Worm (Caenorhabditis elegans) whole organism, L4 larva: Measurements from ENCODE around the gene F56H9.6.
A peak's percentile ranks its signal among the peaks of the same experiment; 100 is the strongest.

Experiments used
- F10B5.3 ChIP-seq: sonication (generic microtip); optimal IDR thresholded peaks from 2 replicates; lab custom pipeline; 2016; ENCODE audit warnings: mild to moderate bottlenecking, missing genetic modification characterization, missing compliant biosample characterization
- R02D3.7 ChIP-seq: fragments of 150-350 bp; sonication (generic microtip); optimal IDR thresholded peaks from 3 replicates; lab custom pipeline; 2014; ENCODE audit warnings: missing biosample characterization, missing genetic modification characterization
- ZK546.5 ChIP-seq, 2 experiments: sonication (generic microtip); optimal IDR thresholded peaks; 2 replicates each; lab custom pipeline; 2017; ENCODE audit warnings: missing biosample characterization in 2 of 2, missing genetic modification characterization in 2 of 2
- aha-1 ChIP-seq: fragments of 150-350 bp; peaks from one replicate; lab custom pipeline; 2014; ENCODE audit warnings: missing biosample characterization, missing genetic modification characterization
- ama-1 ChIP-seq: fragments of 150-350 bp; optimal IDR thresholded peaks from 2 replicates; lab custom pipeline; 2014; ENCODE audit warnings: inconsistent platforms, mixed read lengths
- ceh-28 ChIP-seq: fragments of 150-350 bp; optimal IDR thresholded peaks from 2 replicates; lab custom pipeline; 2014; ENCODE audit warnings: missing biosample characterization, missing genetic modification reagents, missing genetic modification characterization
- ceh-32 ChIP-seq: sonication (generic microtip); optimal IDR thresholded peaks from 2 replicates; lab custom pipeline; 2016; ENCODE audit warnings: mild to moderate bottlenecking, missing genetic modification characterization, missing compliant biosample characterization; ENCODE audit not compliant: poor library complexity
- ceh-82 ChIP-seq: sonication (generic microtip); optimal IDR thresholded peaks from 2 replicates; lab custom pipeline; 2017; ENCODE audit warnings: missing biosample characterization, missing genetic modification characterization
- daf-16 ChIP-seq, 3 experiments: sonication (generic microtip); optimal IDR thresholded peaks; 2 replicates each; lab custom pipeline; 2016 to 2017; ENCODE audit warnings: missing genetic modification characterization in 3 of 3, missing genetic modification reagents in 3 of 3, mild to moderate bottlenecking in 2 of 3, missing compliant biosample characterization in 2 of 3, missing biosample characterization in 1 of 3, moderate library complexity in 1 of 3
- daf-8 ChIP-seq: fragments of 200-800 bp; sonication (Bioruptor generic); IDR thresholded peaks from 2 replicates; pipeline ENCODE4 v1.3.6; 2022; ENCODE audit warnings: missing genetic modification characterization, missing compliant biosample characterization
- dmd-8 ChIP-seq: fragments of 200-800 bp; sonication (Bioruptor generic); IDR thresholded peaks from 2 replicates; pipeline ENCODE4 v1.3.6; 2022; ENCODE audit warnings: missing genetic modification characterization, missing compliant biosample characterization
- dve-1 ChIP-seq: sonication (generic microtip); optimal IDR thresholded peaks from 2 replicates; lab custom pipeline; 2017; ENCODE audit warnings: antibody characterized with exemption, mild to moderate bottlenecking, missing genetic modification characterization, missing compliant biosample characterization; ENCODE audit not compliant: insufficient read depth
- egl-27 ChIP-seq: sonication (generic microtip); optimal IDR thresholded peaks from 3 replicates; lab custom pipeline; 2017; ENCODE audit warnings: missing biosample characterization, missing genetic modification reagents, missing genetic modification characterization
- fkh-10 ChIP-seq: fragments of 150-350 bp; optimal IDR thresholded peaks from 2 replicates; lab custom pipeline; 2014; ENCODE audit warnings: missing biosample characterization, missing genetic modification reagents, missing genetic modification characterization
- fos-1 ChIP-seq: fragments of 150-350 bp; optimal IDR thresholded peaks from 2 replicates; lab custom pipeline; 2014; ENCODE audit warnings: missing biosample characterization, missing genetic modification characterization
- gei-8 ChIP-seq: fragments of 200-800 bp; sonication (Bioruptor generic); optimal IDR thresholded peaks from 2 replicates; lab custom pipeline; 2018; ENCODE audit warnings: mild to moderate bottlenecking, missing genetic modification characterization, missing compliant biosample characterization
- hlh-11 ChIP-seq: fragments of 200-800 bp; sonication (Bioruptor generic); optimal IDR thresholded peaks from 2 replicates; lab custom pipeline; 2018; ENCODE audit warnings: mild to moderate bottlenecking, missing genetic modification characterization, missing compliant biosample characterization
- hlh-30 ChIP-seq: sonication (generic microtip); optimal IDR thresholded peaks from 2 replicates; lab custom pipeline; 2017; ENCODE audit warnings: antibody characterized with exemption, mild to moderate bottlenecking, missing genetic modification characterization, missing compliant biosample characterization; ENCODE audit not compliant: insufficient read depth
- hmg-1.1 ChIP-seq: fragments of 200-800 bp; sonication (Bioruptor generic); IDR thresholded peaks from 2 replicates; pipeline ENCODE4 v1.3.6; 2022; ENCODE audit warnings: missing genetic modification reagents, missing genetic modification characterization, missing compliant biosample characterization
- lin-13 ChIP-seq: fragments of 150-350 bp; optimal IDR thresholded peaks from 2 replicates; lab custom pipeline; 2014; ENCODE audit warnings: missing biosample characterization, missing genetic modification reagents, missing genetic modification characterization
- lin-15B ChIP-seq: fragments of 150-350 bp; sonication (generic microtip); optimal IDR thresholded peaks from 3 replicates; lab custom pipeline; 2014; ENCODE audit warnings: missing biosample characterization, missing genetic modification characterization
- lin-38 ChIP-seq: fragments of 200-800 bp; sonication (Bioruptor generic); IDR thresholded peaks from 2 replicates; pipeline ENCODE4 v1.3.6; 2022; ENCODE audit warnings: missing genetic modification reagents, missing genetic modification characterization, missing compliant biosample characterization
- lin-39 ChIP-seq: fragments of 150-350 bp; optimal IDR thresholded peaks from 2 replicates; lab custom pipeline; 2014; ENCODE audit warnings: missing biosample characterization, missing genetic modification reagents, missing genetic modification characterization
- madf-5 ChIP-seq, 2 experiments: fragments of 200-800 bp; sonication (Bioruptor generic); IDR thresholded peaks; 2 replicates each; pipeline ENCODE4 v1.3.6; 2022; ENCODE audit warnings: missing compliant biosample characterization in 2 of 2, missing genetic modification characterization in 2 of 2
- madf-9 ChIP-seq: fragments of 200-800 bp; sonication (Bioruptor generic); conservative IDR thresholded peaks from 2 replicates; pipeline ENCODE4 v1.3.6; 2022; ENCODE audit warnings: missing genetic modification reagents, missing genetic modification characterization, missing compliant biosample characterization
- mdl-1 ChIP-seq, 2 experiments: fragments of 150-350 bp in 1 of 2; sonication (generic microtip) in 1 of 2; optimal IDR thresholded peaks; 2 replicates each; lab custom pipeline; 2014 to 2017; ENCODE audit warnings: missing biosample characterization in 2 of 2, missing genetic modification characterization in 2 of 2
- mep-1 ChIP-seq: fragments of 150-350 bp; sonication (generic microtip); optimal IDR thresholded peaks from 3 replicates; lab custom pipeline; 2014; ENCODE audit warnings: missing biosample characterization, missing genetic modification characterization
- mxl-2 ChIP-seq: fragments of 200-800 bp; sonication (Bioruptor generic); conservative IDR thresholded peaks from 2 replicates; pipeline ENCODE4 v1.3.6; 2022; ENCODE audit warnings: missing genetic modification reagents, missing genetic modification characterization, missing compliant biosample characterization
- mxl-3 ChIP-seq: fragments of 200-800 bp; sonication (Bioruptor generic); optimal IDR thresholded peaks from 2 replicates; lab custom pipeline; 2018; ENCODE audit warnings: mild to moderate bottlenecking, missing genetic modification characterization, missing compliant biosample characterization
- nhr-102 ChIP-seq: sonication (generic microtip); optimal IDR thresholded peaks from 2 replicates; lab custom pipeline; 2016; ENCODE audit warnings: mild to moderate bottlenecking, missing genetic modification characterization, moderate library complexity, missing compliant biosample characterization
- nhr-111 ChIP-seq: fragments of 200-800 bp; sonication (Bioruptor generic); optimal IDR thresholded peaks from 2 replicates; lab custom pipeline; 2018; ENCODE audit warnings: mild to moderate bottlenecking, missing genetic modification characterization, missing compliant biosample characterization
- nhr-25 ChIP-seq: sonication (generic microtip); optimal IDR thresholded peaks from 2 replicates; lab custom pipeline; 2017; ENCODE audit warnings: missing genetic modification characterization, mild to moderate bottlenecking, missing compliant biosample characterization, antibody characterized with exemption, moderate library complexity, borderline replicate concordance; ENCODE audit not compliant: insufficient read depth
- nhr-28 ChIP-seq: fragments of 150-350 bp; optimal IDR thresholded peaks from 2 replicates; lab custom pipeline; 2014; ENCODE audit warnings: missing biosample characterization, missing genetic modification characterization
- nhr-6 ChIP-seq: fragments of 150-350 bp; optimal IDR thresholded peaks from 2 replicates; lab custom pipeline; 2014; ENCODE audit warnings: missing biosample characterization, missing genetic modification characterization
- nhr-76 ChIP-seq: fragments of 150-350 bp; optimal IDR thresholded peaks from 2 replicates; lab custom pipeline; 2014; ENCODE audit warnings: missing biosample characterization, missing genetic modification characterization
- pha-4 ChIP-seq, 2 experiments: fragments of 150-350 bp in 1 of 2; fragments of 200-800 bp in 1 of 2; sonication (Bioruptor generic) in 1 of 2; IDR thresholded peaks in 1 of 2; optimal IDR thresholded peaks in 1 of 2; 2 replicates each; pipeline versions ENCODE4 v1.3.6 to Lab custom; 2014 to 2022; ENCODE audit warnings: missing genetic modification characterization in 2 of 2, missing genetic modification reagents in 2 of 2, missing biosample characterization in 1 of 2, missing compliant biosample characterization in 1 of 2
- php-3 ChIP-seq: fragments of 200-800 bp; sonication (Bioruptor generic); IDR thresholded peaks from 2 replicates; pipeline ENCODE4 v1.3.6; 2022; ENCODE audit warnings: missing genetic modification reagents, missing genetic modification characterization, missing compliant biosample characterization
- pqm-1 ChIP-seq: sonication (generic microtip); optimal IDR thresholded peaks from 2 replicates; lab custom pipeline; 2017; ENCODE audit warnings: missing biosample characterization, missing genetic modification characterization
- saeg-2 ChIP-seq: fragments of 200-800 bp; sonication (Bioruptor generic); IDR thresholded peaks from 2 replicates; pipeline ENCODE4 v1.3.6; 2022; ENCODE audit warnings: missing genetic modification reagents, missing genetic modification characterization, missing compliant biosample characterization
- skn-1 ChIP-seq: fragments of 150-350 bp; optimal IDR thresholded peaks from 2 replicates; lab custom pipeline; 2014; ENCODE audit warnings: missing biosample characterization, missing genetic modification characterization
- snpc-1.2 ChIP-seq: fragments of 200-800 bp; sonication (Bioruptor generic); IDR thresholded peaks from 2 replicates; pipeline ENCODE4 v1.3.6; 2022; ENCODE audit warnings: missing genetic modification reagents, missing genetic modification characterization, missing compliant biosample characterization
- snpc-4 ChIP-seq: fragments of 150-350 bp; optimal IDR thresholded peaks from 2 replicates; lab custom pipeline; 2014; ENCODE audit warnings: missing biosample characterization, missing genetic modification characterization
- spr-1 ChIP-seq: sonication (generic microtip); optimal IDR thresholded peaks from 2 replicates; lab custom pipeline; 2016; ENCODE audit warnings: mild to moderate bottlenecking, missing genetic modification characterization, missing compliant biosample characterization
- spr-3 ChIP-seq: fragments of 200-800 bp; sonication (Bioruptor generic); optimal IDR thresholded peaks from 2 replicates; lab custom pipeline; 2018; ENCODE audit warnings: mild to moderate bottlenecking, missing genetic modification characterization, missing compliant biosample characterization
- vab-7 ChIP-seq: fragments of 200-800 bp; sonication (Bioruptor generic); IDR thresholded peaks from 2 replicates; pipeline ENCODE4 v1.3.6; 2022; ENCODE audit warnings: missing genetic modification reagents, missing genetic modification characterization, missing compliant biosample characterization
- zag-1 ChIP-seq: fragments of 150-350 bp; optimal IDR thresholded peaks from 2 replicates; lab custom pipeline; 2014; ENCODE audit warnings: missing biosample characterization, missing genetic modification characterization
- zfp-3 ChIP-seq: fragments of 200-800 bp; sonication (Bioruptor generic); conservative IDR thresholded peaks from 2 replicates; pipeline ENCODE4 v1.3.6; 2022; ENCODE audit warnings: missing genetic modification reagents, missing genetic modification characterization, missing compliant biosample characterization
- zip-11 ChIP-seq: fragments of 200-800 bp; sonication (Bioruptor generic); IDR thresholded peaks from 2 replicates; pipeline ENCODE4 v1.3.6; 2022; ENCODE audit warnings: missing genetic modification characterization, missing compliant biosample characterization
- zip-2 ChIP-seq: fragments of 150-350 bp; optimal IDR thresholded peaks from 2 replicates; lab custom pipeline; 2014; ENCODE audit warnings: missing biosample characterization, missing genetic modification characterization
- ztf-11 ChIP-seq: fragments of 150-350 bp; optimal IDR thresholded peaks from 2 replicates; lab custom pipeline; 2014; ENCODE audit warnings: missing biosample characterization, missing genetic modification characterization

The F56H9.6 gene

DNA sequence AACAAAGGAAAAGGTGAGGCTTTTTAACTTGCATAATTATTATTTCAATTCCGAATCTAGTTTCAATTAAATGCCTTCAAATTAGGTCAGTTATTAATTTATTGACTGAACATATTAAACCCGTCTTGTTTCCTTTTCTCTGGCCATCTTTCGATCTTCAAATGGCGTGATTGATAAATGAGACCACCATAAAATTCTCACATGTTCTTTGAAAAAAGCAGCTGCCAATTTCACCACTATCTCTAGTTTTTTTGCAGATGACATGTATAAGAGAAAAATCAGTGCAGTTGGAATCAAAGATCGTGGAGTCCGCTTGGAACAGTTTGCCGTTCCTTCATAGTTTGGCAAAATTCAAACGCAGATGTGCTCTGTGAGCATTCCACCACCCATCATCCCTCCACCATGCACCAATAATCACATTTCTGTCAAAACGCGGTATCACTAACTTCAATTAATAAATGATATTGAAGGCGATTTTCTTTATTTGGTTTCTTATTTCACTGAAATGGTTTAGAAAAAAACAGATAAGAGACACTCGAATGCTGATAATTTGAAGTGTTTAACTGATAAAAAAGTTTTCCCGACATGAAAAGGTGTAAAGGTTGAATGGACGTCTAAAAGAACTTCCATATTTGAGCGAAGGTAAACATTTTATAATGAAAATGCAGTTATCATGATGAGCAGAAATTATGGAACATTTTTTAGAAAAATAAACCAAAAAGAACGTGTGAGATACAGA, 8.3 kb upstream of the F56H9.6 start (continued):
- peak; percentile 70 for TF ChIP-seq hlh-30 (tag; lab: Kevin White, UChicago)
- TF ChIP-seq R02D3.7, result no peak
- TF ChIP-seq F10B5.3 (tag; lab: Kevin White, UChicago), result no peak
- TF ChIP-seq spr-1 (tag; lab: Kevin White, UChicago), result no peak
- TF ChIP-seq fos-1 (tag; lab: Kevin White, UChicago), result no peak
- TF ChIP-seq mep-1 (tag; lab: Kevin White, UChicago), result no peak
- no peak for TF ChIP-seq nhr-111 (GFP tag; lab: Kevin White, UChicago)
- TF ChIP-seq mdl-1 (tag; optimal IDR thresholded peaks at IDR 0.05; lab: Kevin White, UChicago), result peak in 1 of 2 experiments; percentile 65
- TF ChIP-seq vab-7 (GFP tag; lab: Robert Waterston, UW), result no peak
- 0 out of 2 replicates have a peak, but pooled peaks have one; percentile 38 for TF ChIP-seq mxl-2 (GFP tag; lab: Robert Waterston, UW)
- no peak for TF ChIP-seq nhr-76
- no peak for TF ChIP-seq lin-13 (GFP tag; lab: Kevin White, UChicago)
- no peak for TF ChIP-seq egl-27 (tag; lab: Kevin White, UChicago)
- peak; percentile 74 for TF ChIP-seq hlh-11 (tag; lab: Kevin White, UChicago)
- TF ChIP-seq madf-5 (GFP tag; IDR thresholded peaks at IDR 0.05; lab: Robert Waterston, UW), result no peak
- TF ChIP-seq gei-8, result no peak
- TF ChIP-seq daf-8, result no peak
- no peak for TF ChIP-seq fkh-10 (GFP tag; lab: Kevin White, UChicago)
- no peak for TF ChIP-seq zip-11 (GFP tag; lab: Robert Waterston, UW)
- TF ChIP-seq hmg-1.1, result no peak
- peak; percentile 32 for TF ChIP-seq mxl-3 (GFP tag; lab: Kevin White, UChicago)
- no peak for TF ChIP-seq ceh-32 (tag; lab: Kevin White, UChicago)
- no peak; the same call in 1 of the 2 replicates for TF ChIP-seq saeg-2 (GFP tag; lab: Robert Waterston, UW)
- TF ChIP-seq nhr-25 (tag; lab: Kevin White, UChicago), result no peak
- TF ChIP-seq nhr-6, result peak; percentile 71
- no peak for TF ChIP-seq ZK546.5 (tag; optimal IDR thresholded peaks at IDR 0.05; lab: Kevin White, UChicago)
- TF ChIP-seq dve-1 (tag; lab: Kevin White, UChicago), result peak; percentile 35
- TF ChIP-seq nhr-102 (tag; lab: Kevin White, UChicago), result no peak
- TF ChIP-seq zfp-3 (GFP tag; lab: Robert Waterston, UW), result no peak
- TF ChIP-seq pqm-1 (tag; lab: Kevin White, UChicago), result peak; percentile 83
- TF ChIP-seq madf-9, result no peak
- no peak for TF ChIP-seq skn-1 (tag; lab: Kevin White, UChicago)
- no peak for TF ChIP-seq zag-1 (tag; lab: Kevin White, UChicago)
- no peak for TF ChIP-seq snpc-1.2
- no peak for TF ChIP-seq lin-38 (GFP tag; lab: Robert Waterston, UW)
- TF ChIP-seq dmd-8 (GFP tag; lab: Robert Waterston, UW), result no peak
- TF ChIP-seq pha-4 (GFP tag; IDR thresholded peaks at IDR 0.05; lab: Robert Waterston, UW), result no peak
- TF ChIP-seq pha-4 (tag; optimal IDR thresholded peaks at IDR 0.05; lab: Kevin White, UChicago), result no peak
- no peak for TF ChIP-seq spr-3 (GFP tag; lab: Kevin White, UChicago)
- TF ChIP-seq snpc-4 (tag; lab: Kevin White, UChicago), result no peak
- peak; percentile 56; the same call in 1 of the 2 replicates for TF ChIP-seq php-3 (GFP tag; lab: Robert Waterston, UW)
- TF ChIP-seq ama-1 (lab: Kevin White, UChicago), result no peak
- TF ChIP-seq aha-1, result peak; percentile 65
- peak; percentile 30 for TF ChIP-seq nhr-28 (tag; lab: Kevin White, UChicago)
- no peak for TF ChIP-seq lin-15B
- no peak for TF ChIP-seq ceh-28
- no peak for TF ChIP-seq ceh-82
- peak in 1 of 2 experiments; percentile 61 for TF ChIP-seq daf-16 (GFP tag; optimal IDR thresholded peaks at IDR 0.05; lab: Kevin White, UChicago)
- peak; percentile 91 for TF ChIP-seq daf-16 (tag; optimal IDR thresholded peaks at IDR 0.05; lab: Kevin White, UChicago)
- TF ChIP-seq lin-39, result no peak
- TF ChIP-seq zip-2 (tag; lab: Kevin White, UChicago), result no peak
- TF ChIP-seq ztf-11 (tag; lab: Kevin White, UChicago), result no peak
